Comparison of ENCODE assay signal across 5 worm cellular contexts in genomic region chrX:15191370-15191769, ce11.
TF ChIP-seq lines count a peak whose summit lies in the region.

No protein-coding gene starts in this region.

TF ChIP-seq in whole organism, L1 larva, 84 proteins besides CTCF, POLR2A, EP300 and RAD21:
- TF ChIP-seq efl-1 (optimal IDR thresholded peaks at IDR 0.05; lab: Kevin White, UChicago), result no peak
- peak in 1 of 2 experiments; percentile 38 for TF ChIP-seq efl-1 (GFP tag; optimal IDR thresholded peaks at IDR 0.05 in 1 of 2; lab: Kevin White, UChicago)
- TF ChIP-seq lin-14 (GFP tag; optimal IDR thresholded peaks at IDR 0.05; lab: Kevin White, UChicago), result peak; percentile 38
- no peak for TF ChIP-seq egl-13 (tag; optimal IDR thresholded peaks at IDR 0.05; lab: Kevin White, UChicago)
TF ChIP-seq in whole organism, L1 larva: peak in this region for 2.

TF ChIP-seq in whole organism, L2 larva, 48 proteins besides CTCF, POLR2A, EP300 and RAD21:
- peak; percentile 61 for TF ChIP-seq unc-55 (GFP tag; optimal IDR thresholded peaks at IDR 0.05; lab: Kevin White, UChicago)
- peak; percentile 14 for TF ChIP-seq crh-2 (tag; optimal IDR thresholded peaks at IDR 0.05; lab: Kevin White, UChicago)
- TF ChIP-seq F13H6.1 (tag; optimal IDR thresholded peaks at IDR 0.05; lab: Kevin White, UChicago), result peak; percentile 11
- TF ChIP-seq sma-9 (GFP tag; optimal IDR thresholded peaks at IDR 0.05; lab: Kevin White, UChicago), result peak; percentile 8
- TF ChIP-seq sma-9 (tag; optimal IDR thresholded peaks at IDR 0.05; lab: Kevin White, UChicago), result no peak
- no peak for TF ChIP-seq nhr-10 (tag; optimal IDR thresholded peaks at IDR 0.05; lab: Kevin White, UChicago)

TF ChIP-seq in whole organism, L3 larva, 47 proteins besides CTCF, POLR2A, EP300 and RAD21:
- TF ChIP-seq ceh-16 (tag; optimal IDR thresholded peaks at IDR 0.05; lab: Kevin White, UChicago) (no peak), lin-39 (tag; optimal IDR thresholded peaks at IDR 0.05; lab: Kevin White, UChicago) (peak; percentile 50), pha-4 (tag; optimal IDR thresholded peaks at IDR 0.05; lab: Kevin White, UChicago) (peak; percentile 16)

TF ChIP-seq in whole organism, L4 larva, 104 proteins besides CTCF, POLR2A, EP300 and RAD21:
- TF ChIP-seq hlh-11 (tag; optimal IDR thresholded peaks at IDR 0.05; lab: Kevin White, UChicago), result peak; percentile 30
- peak in 1 of 2 experiments; percentile 5 for TF ChIP-seq lsy-2 (tag; optimal IDR thresholded peaks at IDR 0.05; lab: Kevin White, UChicago)
- no peak for TF ChIP-seq F10B5.3 (tag; optimal IDR thresholded peaks at IDR 0.05; lab: Kevin White, UChicago)
- peak in 1 of 2 experiments; percentile 65 for TF ChIP-seq unc-62 (GFP tag; optimal IDR thresholded peaks at IDR 0.05 in 1 of 2; lab: Kevin White, UChicago)
- TF ChIP-seq unc-62 (tag; optimal IDR thresholded peaks at IDR 0.05; lab: Kevin White, UChicago), result no peak
- TF ChIP-seq daf-16 (GFP tag; optimal IDR thresholded peaks at IDR 0.05; lab: Kevin White, UChicago), result peak in 1 of 2 experiments; percentile 27
- TF ChIP-seq daf-16 (tag; optimal IDR thresholded peaks at IDR 0.05; lab: Kevin White, UChicago), result no peak
- TF ChIP-seq lim-7 (GFP tag; IDR thresholded peaks at IDR 0.05; lab: Robert Waterston, UW), result no peak
- no peak for TF ChIP-seq daf-19 (GFP tag; conservative IDR thresholded peaks at IDR 0.05; lab: Robert Waterston, UW)
- peak; percentile 11 for TF ChIP-seq mep-1 (tag; optimal IDR thresholded peaks at IDR 0.05; lab: Kevin White, UChicago)
- no peak for TF ChIP-seq Y48G9A.11 (GFP tag; IDR thresholded peaks at IDR 0.05; lab: Robert Waterston, UW)
- TF ChIP-seq duxl-1 (tag; optimal IDR thresholded peaks at IDR 0.05; lab: Kevin White, UChicago; ENCODE audit: poor library complexity), result no peak
- TF ChIP-seq nhr-102 (tag; optimal IDR thresholded peaks at IDR 0.05; lab: Kevin White, UChicago), result no peak

TF ChIP-seq in whole organism, mixed stage, embryonic, 35 proteins besides CTCF, POLR2A, EP300 and RAD21:
- TF ChIP-seq zip-8 (tag; optimal IDR thresholded peaks at IDR 0.05; lab: Kevin White, UChicago) (peak; percentile 62), mep-1 (tag; optimal IDR thresholded peaks at IDR 0.05; lab: Kevin White, UChicago) (no peak), lin-32 (GFP tag; optimal IDR thresholded peaks at IDR 0.05; lab: Kevin White, UChicago) (no peak), M03D4.4 (tag; optimal IDR thresholded peaks at IDR 0.05; lab: Kevin White, UChicago) (no peak), ceh-83 (GFP tag; optimal IDR thresholded peaks at IDR 0.05; lab: Kevin White, UChicago) (no peak), lsy-2 (tag; optimal IDR thresholded peaks at IDR 0.05; lab: Kevin White, UChicago) (no peak), unc-120 (tag; optimal IDR thresholded peaks at IDR 0.05; lab: Kevin White, UChicago; ENCODE audit: poor library complexity, severe bottlenecking) (no peak), sem-2 (GFP tag; optimal IDR thresholded peaks at IDR 0.05; lab: Kevin White, UChicago) (no peak)

Comparison
In these comparisons a context has a peak if more than half of its experiments do, and no peak if none do; other contexts are left out.
1. Of the 29 proteins assayed by ChIP-seq in both whole organism, L4 larva and whole organism, L1 larva: peak only in whole organism, L4 larva: mep-1; only in whole organism, L1 larva: none; in both: none; in neither: 26; mixed calls (peak in some experiments, not most) for 2.